Worm (Caenorhabditis elegans) whole organism, L3 larva: Measurements from ENCODE around the gene srsx-22.

Experiments
- egl-27 ChIP-seq: sonication (generic microtip); optimal IDR thresholded peaks from 4 replicates; lab custom pipeline; 2017; ENCODE audit warnings: missing biosample characterization, missing genetic modification reagents, missing genetic modification characterization
- nhr-12 ChIP-seq: fragments of 150-350 bp; optimal IDR thresholded peaks from 2 replicates; lab custom pipeline; 2014; ENCODE audit warnings: missing biosample characterization, missing genetic modification characterization
- nhr-237 ChIP-seq: fragments of 150-350 bp; optimal IDR thresholded peaks from 2 replicates; lab custom pipeline; 2014; ENCODE audit warnings: missing biosample characterization, missing genetic modification characterization
- snpc-4 ChIP-seq: fragments of 150-350 bp; optimal IDR thresholded peaks from 2 replicates; lab custom pipeline; 2014; ENCODE audit warnings: missing biosample characterization, missing genetic modification characterization

DNA sequence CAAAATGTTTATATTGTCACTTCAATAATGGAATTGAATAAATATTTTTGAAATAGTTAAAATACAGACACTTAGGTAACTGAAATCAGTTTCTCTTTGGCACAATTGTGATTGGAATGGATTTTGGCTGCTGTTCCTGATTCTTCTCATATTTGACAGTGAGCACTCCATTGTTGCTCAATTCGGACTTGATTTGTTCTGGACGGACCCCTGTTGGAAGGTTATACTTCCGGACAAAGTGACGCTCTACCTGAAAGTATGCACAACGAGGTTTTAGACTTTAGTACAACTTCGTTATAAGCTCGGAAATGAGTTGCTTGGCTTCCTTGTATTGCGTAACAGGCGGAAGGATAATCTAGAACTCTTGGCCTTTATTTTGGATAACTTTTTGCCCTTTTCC lies 33.3 kb downstream of the srsx-22 start:
- TF ChIP-seq egl-27 (no peak), nhr-237 (tag; lab: Kevin White, UChicago) (no peak), nhr-12 (tag; lab: Kevin White, UChicago) (no peak), snpc-4 (tag; lab: Kevin White, UChicago) (no peak)
